Fruit fly (Drosophila melanogaster) whole organism, prepupa: Measurements from ENCODE around the gene JMJD7.

Experiments
- Blimp-1 ChIP-seq: fragments of 200-800 bp; sonication (Bioruptor generic); optimal IDR thresholded peaks from 3 replicates; lab custom pipeline; 2017; ENCODE audit warnings: missing biosample characterization, missing genetic modification characterization, mild to moderate bottlenecking, moderate library complexity, missing genetic modification reagents
- CG32006 ChIP-seq: fragments of 200-800 bp; sonication (Bioruptor generic); optimal IDR thresholded peaks from 3 replicates; lab custom pipeline; 2017; ENCODE audit warnings: missing biosample characterization, mild to moderate bottlenecking, missing genetic modification characterization
- CG7368 ChIP-seq: fragments of 200-800 bp; sonication (Bioruptor generic); optimal IDR thresholded peaks from 3 replicates; lab custom pipeline; 2016; ENCODE audit warnings: missing biosample characterization, missing genetic modification characterization
- Hr38 ChIP-seq: sonication (Bioruptor generic); optimal IDR thresholded peaks from 2 replicates; lab custom pipeline; 2016; ENCODE audit warnings: missing biosample characterization, missing genetic modification characterization
- acj6 ChIP-seq: fragments of 200-800 bp; sonication (Bioruptor generic); optimal IDR thresholded peaks from 3 replicates; lab custom pipeline; 2016; ENCODE audit warnings: missing biosample characterization, missing genetic modification characterization

- TF ChIP-seq Blimp-1 (GFP tag; lab: Kevin White, UChicago) (no peak), CG32006 (GFP tag; lab: Kevin White, UChicago) (peak; percentile 64), Hr38 (GFP tag; lab: Kevin White, UChicago) (peak; percentile 56), CG7368 (GFP tag; lab: Kevin White, UChicago) (peak; percentile 66), acj6 (peak; percentile 54)
Observed at dm6 chr3L:13495065-13495464, 45.0 kb upstream of the JMJD7 start.
